Worm (Caenorhabditis elegans) whole organism, L4/young adult: ENCODE results near the gene F08D12.3.

Experiments
- dao-5 ChIP-seq: sonication (generic microtip); optimal IDR thresholded peaks from 2 replicates; lab custom pipeline; 2016; ENCODE audit warnings: missing genotype, missing genetic modification characterization, moderate library complexity, missing compliant biosample characterization
- him-1 ChIP-seq: sonication (generic microtip); optimal IDR thresholded peaks from 2 replicates; lab custom pipeline; 2016; ENCODE audit warnings: missing genotype, missing genetic modification reagents, missing genetic modification characterization, missing compliant biosample characterization

DNA sequence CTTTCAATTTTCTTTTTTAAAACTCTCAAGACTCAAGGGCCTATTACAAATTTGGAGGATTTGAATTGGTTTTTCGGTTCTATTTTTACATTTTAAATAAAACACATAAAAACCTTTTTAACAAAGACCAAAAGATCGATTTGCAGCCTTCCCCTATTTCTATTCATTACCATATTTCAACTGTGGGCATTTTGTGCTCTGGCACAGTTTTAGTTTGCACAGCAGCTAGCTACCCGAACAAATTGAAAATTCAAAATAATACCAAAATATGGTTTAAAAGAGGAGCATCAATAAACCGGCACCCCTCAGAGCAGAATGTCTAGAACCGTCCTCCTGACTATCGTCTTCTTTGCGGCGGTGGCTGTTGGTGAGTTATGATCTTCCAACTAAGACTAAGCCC, 2.0 kb downstream of the F08D12.3 start, which contains the start of gene F08D12.2:
- TF ChIP-seq him-1 (tag; lab: Kevin White, UChicago) (no peak), dao-5 (no peak)
